Worm (Caenorhabditis elegans): ENCODE measurements around the gene nac-2.

DNA sequence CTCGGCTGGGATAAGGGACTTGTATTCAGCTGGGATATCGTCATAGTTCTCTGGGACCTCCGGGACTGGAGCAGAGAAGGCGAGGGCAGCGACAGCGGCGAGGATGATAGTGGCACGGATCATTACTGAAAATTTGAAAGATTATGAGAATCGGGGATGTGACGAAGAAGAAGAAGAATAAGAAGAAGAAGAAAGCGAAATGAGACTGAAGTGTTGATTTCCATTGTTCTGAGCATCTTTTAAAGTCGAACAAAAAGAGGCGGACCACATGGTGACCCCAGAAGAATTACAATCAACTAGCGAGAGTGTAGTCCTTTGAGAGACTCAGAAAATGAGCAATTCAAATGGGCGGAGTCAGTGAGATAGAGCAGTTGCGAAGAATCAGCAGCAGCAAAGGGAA lies 38.0 kb upstream of the nac-2 start, which contains the start of gene far-1:
- TF ChIP-seq snpc-4 (tag; optimal IDR thresholded peaks at IDR 0.05) (no peak), grh-1 (GFP tag; IDR thresholded peaks at IDR 0.05) (no peak), pqm-1 (tag; optimal IDR thresholded peaks at IDR 0.05) (no peak)
